Fruit fly (Drosophila melanogaster) whole organism, embryonic: ENCODE data around the gene Nrd1.
A peak's percentile ranks its signal among the peaks of the same experiment; 100 is the strongest.

Experiments used
- Antp ChIP-seq: fragments of 200-800 bp; sonication (Bioruptor generic); optimal IDR thresholded peaks from 3 replicates; lab custom pipeline; 2016; ENCODE audit warnings: missing biosample characterization, missing genetic modification characterization
- CG10267 ChIP-seq: fragments of 200-800 bp; sonication (Bioruptor generic); optimal IDR thresholded peaks from 2 replicates; lab custom pipeline; 2018; ENCODE audit warnings: missing biosample characterization, mild to moderate bottlenecking, missing genetic modification characterization, moderate library complexity
- CG11456 ChIP-seq: fragments of 200-800 bp; sonication (Bioruptor generic); IDR thresholded peaks from 3 replicates; pipeline ENCODE4 v1.3.6; 2022; ENCODE audit warnings: missing biosample characterization, missing genetic modification characterization
- CG11504 ChIP-seq: fragments of 200-800 bp; sonication (Bioruptor generic); optimal IDR thresholded peaks from 3 replicates; lab custom pipeline; 2019; ENCODE audit warnings: missing biosample characterization, mild to moderate bottlenecking, missing genetic modification characterization, moderate library complexity
- CG11723 ChIP-seq: fragments of 200-800 bp; sonication (Bioruptor generic); optimal IDR thresholded peaks from 2 replicates; lab custom pipeline; 2017; ENCODE audit warnings: missing biosample characterization, mild to moderate bottlenecking, missing genetic modification characterization
- CG12071 ChIP-seq: fragments of 200-800 bp; sonication (Bioruptor generic); optimal IDR thresholded peaks from 3 replicates; lab custom pipeline; 2018; ENCODE audit warnings: missing biosample characterization, mild to moderate bottlenecking, missing genetic modification characterization
- CG12155 ChIP-seq: fragments of 200-800 bp; sonication (Bioruptor generic); optimal IDR thresholded peaks from 3 replicates; lab custom pipeline; 2016; ENCODE audit warnings: missing biosample characterization, missing genetic modification characterization
- CG15011 ChIP-seq: fragments of 200-800 bp; sonication (Bioruptor generic); optimal IDR thresholded peaks from 3 replicates; lab custom pipeline; 2018; ENCODE audit warnings: missing biosample characterization, mild to moderate bottlenecking, missing genetic modification characterization
- CG16815 ChIP-seq: fragments of 200-800 bp; sonication (Bioruptor generic); optimal IDR thresholded peaks from 3 replicates; lab custom pipeline; 2017; ENCODE audit warnings: missing biosample characterization, mild to moderate bottlenecking, missing genetic modification characterization
- CG2678 ChIP-seq: fragments of 200-800 bp; sonication (Bioruptor generic); optimal IDR thresholded peaks from 3 replicates; lab custom pipeline; 2019; ENCODE audit warnings: missing biosample characterization, mild to moderate bottlenecking, missing genetic modification characterization, moderate library complexity
- CG6272 ChIP-seq: fragments of 200-800 bp; sonication (Bioruptor generic); IDR thresholded peaks from 2 replicates; pipeline ENCODE4 v1.3.6; 2022; ENCODE audit warnings: missing biosample characterization, missing genetic modification characterization
- CG6813 ChIP-seq: fragments of 200-800 bp; sonication (Bioruptor generic); optimal IDR thresholded peaks from 2 replicates; lab custom pipeline; 2017; ENCODE audit warnings: missing biosample characterization, missing genetic modification characterization, mild to moderate bottlenecking, moderate library complexity, missing genetic modification reagents
- CG9727 ChIP-seq: fragments of 200-800 bp; sonication (Bioruptor generic); optimal IDR thresholded peaks from 3 replicates; lab custom pipeline; 2017; ENCODE audit warnings: missing biosample characterization, mild to moderate bottlenecking, missing genetic modification characterization
- Camta ChIP-seq: fragments of 200-800 bp; sonication (Bioruptor generic); optimal IDR thresholded peaks from 2 replicates; lab custom pipeline; 2016; ENCODE audit warnings: missing biosample characterization, missing genetic modification characterization
- CrebB ChIP-seq: fragments of 200-800 bp; sonication (Bioruptor generic); optimal IDR thresholded peaks from 3 replicates; lab custom pipeline; 2018; ENCODE audit warnings: missing biosample characterization, mild to moderate bottlenecking, missing genetic modification characterization
- D ChIP-seq, 2 experiments: fragments of 200-800 bp in 1 of 2; fragments of >200 bp in 1 of 2; sonication (Bioruptor generic) in 1 of 2; optimal IDR thresholded peaks; 2 replicates in 1 of 2; 3 replicates in 1 of 2; lab custom pipeline; 2017; ENCODE audit warnings: mild to moderate bottlenecking in 1 of 2, missing biosample characterization in 1 of 2, missing genetic modification characterization in 1 of 2, missing genetic modification reagents in 1 of 2
- D19A ChIP-seq: fragments of 200-800 bp; optimal IDR thresholded peaks from 3 replicates; lab custom pipeline; 2019; ENCODE audit warnings: missing biosample characterization, mild to moderate bottlenecking, missing genetic modification characterization, moderate library complexity
- D19B ChIP-seq: fragments of 200-800 bp; sonication (Bioruptor generic); optimal IDR thresholded peaks from 2 replicates; lab custom pipeline; 2017; ENCODE audit warnings: missing biosample characterization, mild to moderate bottlenecking, missing genetic modification characterization
- Doc3 ChIP-seq: fragments of 200-800 bp; sonication (Bioruptor generic); IDR thresholded peaks from 3 replicates; pipeline ENCODE4 v1.3.6; 2022; ENCODE audit warnings: missing biosample characterization, missing genetic modification characterization; ENCODE audit not compliant: partially characterized antibody
- Dp ChIP-seq: fragments of 200-800 bp; sonication (Bioruptor generic); optimal IDR thresholded peaks from 2 replicates; lab custom pipeline; 2018; ENCODE audit warnings: missing biosample characterization, mild to moderate bottlenecking, missing genetic modification characterization, moderate library complexity
- Eip74EF ChIP-seq, 2 experiments: fragments of 200-800 bp in 1 of 2; fragments of >200 bp in 1 of 2; sonication (Bioruptor generic) in 1 of 2; optimal IDR thresholded peaks; 2 replicates each; lab custom pipeline; 2017 to 2019; ENCODE audit warnings: missing biosample characterization in 2 of 2, missing genetic modification characterization in 2 of 2, mild to moderate bottlenecking in 1 of 2, moderate library complexity in 1 of 2
- Ets97D ChIP-seq: fragments of 200-800 bp; sonication (Bioruptor generic); optimal IDR thresholded peaks from 3 replicates; lab custom pipeline; 2016; ENCODE audit warnings: missing biosample characterization, missing genetic modification characterization
- Fer1 ChIP-seq: fragments of 200-800 bp; sonication (Bioruptor generic); optimal IDR thresholded peaks from 2 replicates; lab custom pipeline; 2017; ENCODE audit warnings: missing biosample characterization, mild to moderate bottlenecking, missing genetic modification characterization
- Nf-YB ChIP-seq: fragments of 200-800 bp; sonication (Bioruptor generic); optimal IDR thresholded peaks from 3 replicates; lab custom pipeline; 2019; ENCODE audit warnings: missing biosample characterization, mild to moderate bottlenecking, missing genetic modification characterization, moderate library complexity
- Pdp1 ChIP-seq, 2 experiments: fragments of 200-800 bp; sonication (Bioruptor generic); optimal IDR thresholded peaks; 3 replicates each; lab custom pipeline; 2016; ENCODE audit warnings: missing biosample characterization in 2 of 2, missing genetic modification characterization in 2 of 2, mild to moderate bottlenecking in 1 of 2, moderate library complexity in 1 of 2
- btn ChIP-seq: fragments of 200-800 bp; sonication (Bioruptor generic); optimal IDR thresholded peaks from 2 replicates; lab custom pipeline; 2016; ENCODE audit warnings: missing biosample characterization, missing genetic modification characterization
- cad ChIP-seq: fragments of >200 bp; optimal IDR thresholded peaks from 2 replicates; lab custom pipeline; 2017; ENCODE audit warnings: missing biosample characterization, missing genetic modification characterization
- chm ChIP-seq: fragments of 200-800 bp; sonication (Bioruptor generic); IDR thresholded peaks from 2 replicates; pipeline ENCODE4 v1.3.6; 2022; ENCODE audit warnings: missing biosample characterization, missing genetic modification characterization
- chn ChIP-seq: fragments of 200-800 bp; sonication (Bioruptor generic); optimal IDR thresholded peaks from 2 replicates; lab custom pipeline; 2016; ENCODE audit warnings: missing biosample characterization, missing genetic modification characterization
- corto ChIP-seq: fragments of 200-800 bp; sonication (Bioruptor generic); optimal IDR thresholded peaks from 2 replicates; lab custom pipeline; 2016; ENCODE audit warnings: missing biosample characterization, mild to moderate bottlenecking, missing genetic modification characterization, moderate library complexity
- cwo ChIP-seq: fragments of 200-800 bp; sonication (Bioruptor generic); optimal IDR thresholded peaks from 3 replicates; lab custom pipeline; 2017; ENCODE audit warnings: missing biosample characterization, missing genetic modification characterization, mild to moderate bottlenecking, moderate library complexity, missing genetic modification reagents
- danr ChIP-seq: fragments of 200-800 bp; sonication (Bioruptor generic); IDR thresholded peaks from 2 replicates; pipeline ENCODE4 v1.3.6; 2022; ENCODE audit warnings: missing biosample characterization, missing genetic modification characterization
- dmrt11E ChIP-seq: fragments of 200-800 bp; sonication (Bioruptor generic); optimal IDR thresholded peaks from 3 replicates; lab custom pipeline; 2018; ENCODE audit warnings: missing biosample characterization, mild to moderate bottlenecking, missing genetic modification characterization, moderate library complexity
- en ChIP-seq: fragments of 200-800 bp; sonication (Bioruptor generic); optimal IDR thresholded peaks from 2 replicates; lab custom pipeline; 2016; ENCODE audit warnings: missing biosample characterization, missing genetic modification characterization
- gfzf ChIP-seq: fragments of 200-800 bp; sonication (Bioruptor generic); optimal IDR thresholded peaks from 2 replicates; lab custom pipeline; 2016; ENCODE audit warnings: missing biosample characterization, mild to moderate bottlenecking, missing genetic modification characterization, moderate library complexity
- grau ChIP-seq: fragments of 200-800 bp; optimal IDR thresholded peaks from 3 replicates; lab custom pipeline; 2019; ENCODE audit warnings: missing biosample characterization, mild to moderate bottlenecking, missing genetic modification characterization, moderate library complexity
- ham ChIP-seq: fragments of 200-800 bp; sonication (Bioruptor generic); IDR thresholded peaks from 2 replicates; pipeline ENCODE4 v1.3.6; 2022; ENCODE audit warnings: missing biosample characterization, missing genetic modification characterization
- her ChIP-seq: fragments of 200-800 bp; sonication (Bioruptor generic); optimal IDR thresholded peaks from 2 replicates; lab custom pipeline; 2016; ENCODE audit warnings: missing biosample characterization, missing genetic modification characterization
- kay ChIP-seq: fragments of 200-800 bp; sonication (Bioruptor generic); optimal IDR thresholded peaks from 2 replicates; lab custom pipeline; 2016; ENCODE audit warnings: missing biosample characterization, missing genetic modification characterization
- odd ChIP-seq: fragments of 200-800 bp; sonication (Bioruptor generic); optimal IDR thresholded peaks from 2 replicates; lab custom pipeline; 2017; ENCODE audit warnings: missing biosample characterization, mild to moderate bottlenecking, missing genetic modification characterization
- pzg ChIP-seq: fragments of 200-800 bp; sonication (Bioruptor generic); optimal IDR thresholded peaks from 3 replicates; lab custom pipeline; 2018; ENCODE audit warnings: missing biosample characterization, mild to moderate bottlenecking, missing genetic modification characterization, moderate library complexity
- scrt ChIP-seq: fragments of 200-800 bp; sonication (Bioruptor generic); optimal IDR thresholded peaks from 2 replicates; lab custom pipeline; 2018; ENCODE audit warnings: missing biosample characterization, mild to moderate bottlenecking, missing genetic modification characterization, moderate library complexity
- sens ChIP-seq: fragments of 200-800 bp; sonication (Bioruptor generic); peaks from one replicate; lab custom pipeline; 2016; ENCODE audit warnings: missing biosample characterization, missing genetic modification characterization
- sim ChIP-seq: fragments of 200-800 bp; sonication (Bioruptor generic); IDR thresholded peaks from 2 replicates; pipeline ENCODE4 v1.3.6; 2022; ENCODE audit warnings: missing biosample characterization, missing genetic modification characterization
- slbo ChIP-seq: fragments of 200-800 bp; sonication (Bioruptor generic); IDR thresholded peaks from 2 replicates; pipeline ENCODE4 v1.3.6; 2022; ENCODE audit warnings: missing biosample characterization, missing genetic modification characterization
- sqz ChIP-seq: fragments of 200-800 bp; sonication (Bioruptor generic); optimal IDR thresholded peaks from 3 replicates; lab custom pipeline; 2018; ENCODE audit warnings: missing biosample characterization, mild to moderate bottlenecking, missing genetic modification characterization
- ssp ChIP-seq: fragments of 200-800 bp; sonication (Bioruptor generic); IDR thresholded peaks from 2 replicates; pipeline ENCODE4 v1.3.6; 2022; ENCODE audit warnings: missing biosample characterization, missing genetic modification characterization
- stwl ChIP-seq: fragments of 200-800 bp; sonication (Bioruptor generic); optimal IDR thresholded peaks from 3 replicates; lab custom pipeline; 2018; ENCODE audit warnings: missing biosample characterization, mild to moderate bottlenecking, missing genetic modification characterization, moderate library complexity
- tio ChIP-seq: fragments of 200-800 bp; sonication (Bioruptor generic); optimal IDR thresholded peaks from 2 replicates; lab custom pipeline; 2017; ENCODE audit warnings: missing biosample characterization, missing genetic modification characterization, inconsistent platforms
- zfh1 ChIP-seq: fragments of 200-800 bp; sonication (Bioruptor generic); IDR thresholded peaks from 3 replicates; pipeline ENCODE4 v1.3.6; 2022; ENCODE audit warnings: missing biosample characterization, missing genetic modification characterization

Nrd1 gene

DNA sequence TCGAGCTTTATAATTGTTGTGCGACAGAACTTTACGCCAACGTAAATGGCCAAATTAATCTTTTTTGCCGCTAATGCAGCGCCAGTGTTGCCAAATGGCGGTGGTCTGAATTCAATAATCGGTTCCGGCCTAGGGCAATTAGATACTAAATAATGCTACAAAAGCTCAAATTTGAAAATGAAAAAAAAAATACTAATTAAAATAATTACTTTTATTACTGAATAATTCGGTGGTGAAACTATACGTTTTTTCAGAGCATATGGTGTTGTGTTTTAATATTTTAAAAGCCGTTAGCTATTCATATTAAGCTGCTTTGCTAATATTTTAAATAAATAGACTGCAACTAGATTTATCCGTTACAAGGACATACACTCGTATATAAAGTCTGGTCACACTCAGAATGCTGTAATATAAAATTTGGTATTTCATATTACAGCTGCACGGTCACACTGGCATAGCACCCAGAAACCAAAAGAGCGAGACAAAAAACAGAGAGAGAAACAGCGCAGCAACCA is 52.2 kb downstream of the Nrd1 start, which contains the start of the genes CG1578 and rudhira (continued):
- peak; percentile 40 for TF ChIP-seq sens (GFP tag; lab: Kevin White, UChicago)
- TF ChIP-seq slbo: no peak
- TF ChIP-seq cad (GFP tag; lab: Kevin White, UChicago): no peak
- no peak for TF ChIP-seq D19A
- no peak for TF ChIP-seq CG16815
- no peak for TF ChIP-seq D (optimal IDR thresholded peaks at IDR 0.05; lab: Kevin White, UChicago)
- no peak for TF ChIP-seq D (GFP tag; optimal IDR thresholded peaks at IDR 0.05; lab: Kevin White, UChicago)
- TF ChIP-seq dmrt11E (tag; lab: Kevin White, UChicago): no peak
- TF ChIP-seq kay: no peak
- no peak for TF ChIP-seq CG12155 (GFP tag; lab: Kevin White, UChicago)
- peak; percentile 46 for TF ChIP-seq Ets97D (GFP tag; lab: Kevin White, UChicago)
- TF ChIP-seq CG6272 (GFP tag; lab: Robert Waterston, UW): no peak
- peak; percentile 80 for TF ChIP-seq stwl (tag; lab: Kevin White, UChicago)
- no peak for TF ChIP-seq tio (GFP tag; lab: Kevin White, UChicago)
- no peak for TF ChIP-seq chm (GFP tag; lab: Robert Waterston, UW)
- TF ChIP-seq CG10267 (tag; lab: Kevin White, UChicago): peak; percentile 88
- no peak for TF ChIP-seq Pdp1 (GFP tag; optimal IDR thresholded peaks at IDR 0.05; lab: Kevin White, UChicago)
- peak; percentile 73 for TF ChIP-seq gfzf
- no peak for TF ChIP-seq chn (GFP tag; lab: Kevin White, UChicago)
- no peak for TF ChIP-seq danr
- no peak for TF ChIP-seq cwo (GFP tag; lab: Kevin White, UChicago)
- no peak for TF ChIP-seq Fer1
- TF ChIP-seq sim (GFP tag; lab: Robert Waterston, UW): no peak
- peak; percentile 30 for TF ChIP-seq CG9727 (GFP tag; lab: Kevin White, UChicago)
- TF ChIP-seq Doc3 (GFP tag; lab: Robert Waterston, UW): no peak
- no peak for TF ChIP-seq scrt (GFP tag; lab: Kevin White, UChicago)
- TF ChIP-seq CG11456: no peak
- TF ChIP-seq CG15011 (GFP tag; lab: Kevin White, UChicago): no peak
- peak; percentile 11 for TF ChIP-seq CG2678 (tag; lab: Kevin White, UChicago)
- TF ChIP-seq odd: no peak
- TF ChIP-seq D19B (GFP tag; lab: Kevin White, UChicago): no peak
- no peak for TF ChIP-seq CG6813 (GFP tag; lab: Kevin White, UChicago)
- TF ChIP-seq ham (GFP tag; lab: Robert Waterston, UW): no peak
- no peak for TF ChIP-seq zfh1 (GFP tag; lab: Robert Waterston, UW)
- no peak for TF ChIP-seq grau (tag; lab: Kevin White, UChicago)
- no peak for TF ChIP-seq Antp (GFP tag; lab: Kevin White, UChicago)
- TF ChIP-seq Eip74EF (GFP tag; optimal IDR thresholded peaks at IDR 0.05; lab: Kevin White, UChicago): peak in 1 of 2 experiments; percentile 28
- TF ChIP-seq en: no peak
- no peak for TF ChIP-seq ssp (GFP tag; lab: Robert Waterston, UW)
- peak; percentile 32 for TF ChIP-seq CG11504
- no peak for TF ChIP-seq CG11723 (GFP tag; lab: Kevin White, UChicago)
- TF ChIP-seq CrebB (tag; lab: Kevin White, UChicago): no peak
- TF ChIP-seq Dp (GFP tag; lab: Kevin White, UChicago): peak; percentile 54
- no peak for TF ChIP-seq CG12071 (GFP tag; lab: Kevin White, UChicago)
- TF ChIP-seq sqz: peak; percentile 46
- peak; percentile 48 for TF ChIP-seq pzg (GFP tag; lab: Kevin White, UChicago)
- TF ChIP-seq corto (GFP tag; lab: Kevin White, UChicago): no peak
- TF ChIP-seq Camta (GFP tag; lab: Kevin White, UChicago): no peak
- TF ChIP-seq her (GFP tag; lab: Kevin White, UChicago): no peak
- TF ChIP-seq btn (GFP tag; lab: Kevin White, UChicago): no peak
- TF ChIP-seq Nf-YB (GFP tag; lab: Kevin White, UChicago): no peak
